Fruit fly (Drosophila melanogaster): Measurements from ENCODE around the gene CG11158.

- TF ChIP-seq topi (GFP tag; optimal IDR thresholded peaks at IDR 0.05): peak; percentile 55
- peak; percentile 17 for TF ChIP-seq dsx (GFP tag; optimal IDR thresholded peaks at IDR 0.05; ENCODE audit: poor library complexity, severe bottlenecking)
- TF ChIP-seq CG8632 (GFP tag; optimal IDR thresholded peaks at IDR 0.05): peak; percentile 19
- TF ChIP-seq CG11294 (GFP tag; IDR thresholded peaks at IDR 0.05): no peak; the same call in 1 of the 2 replicates
- peak in 1 of 2 experiments; percentile 33 for TF ChIP-seq salr (GFP tag; optimal IDR thresholded peaks at IDR 0.05)
- TF ChIP-seq Blimp-1 (GFP tag; optimal IDR thresholded peaks at IDR 0.05): peak; percentile 4
- no peak for TF ChIP-seq CG8319 (GFP tag; optimal IDR thresholded peaks at IDR 0.05)
These were observed 48.3 kb upstream of the CG11158 start for dm6 chrX:13634254-13634999.
